Worm (Caenorhabditis elegans) whole organism, L1 larva: ENCODE results near the gene R08F11.1.

ENCODE experiments used
- ama-1 ChIP-seq: fragments of 150-350 bp; optimal IDR thresholded peaks from 2 replicates; lab custom pipeline; 2014
- ceh-90 ChIP-seq: sonication (generic microtip); optimal IDR thresholded peaks from 2 replicates; lab custom pipeline; 2016; ENCODE audit warnings: missing genetic modification characterization, missing compliant biosample characterization
- dsc-1 ChIP-seq: sonication (generic microtip); optimal IDR thresholded peaks from 2 replicates; lab custom pipeline; 2016; ENCODE audit warnings: mild to moderate bottlenecking, missing genetic modification characterization, missing compliant biosample characterization
- hlh-17 ChIP-seq: fragments of 200-800 bp; sonication (Bioruptor generic); optimal IDR thresholded peaks from 2 replicates; lab custom pipeline; 2018; ENCODE audit warnings: missing genetic modification characterization, mild to moderate bottlenecking, missing compliant biosample characterization, moderate library complexity, borderline replicate concordance
- lin-15B ChIP-seq: fragments of 150-350 bp; sonication (generic microtip); optimal IDR thresholded peaks from 3 replicates; lab custom pipeline; 2014; ENCODE audit warnings: missing biosample characterization, missing genetic modification characterization
- nhr-19 ChIP-seq: fragments of 200-800 bp; sonication (Bioruptor generic); conservative IDR thresholded peaks from 2 replicates; pipeline ENCODE4 v1.3.6; 2022; ENCODE audit warnings: missing genetic modification characterization, missing compliant biosample characterization
- pqm-1 ChIP-seq: sonication (generic microtip); optimal IDR thresholded peaks from 3 replicates; lab custom pipeline; 2017; ENCODE audit warnings: missing biosample characterization, missing genetic modification characterization
- skn-1 ChIP-seq: fragments of 150-350 bp; optimal IDR thresholded peaks from 2 replicates; lab custom pipeline; 2014; ENCODE audit warnings: missing biosample characterization, missing genetic modification characterization
- snpc-4 ChIP-seq: fragments of 150-350 bp; optimal IDR thresholded peaks from 2 replicates; lab custom pipeline; 2014; ENCODE audit warnings: missing biosample characterization, missing genetic modification characterization
- tbx-2 ChIP-seq: sonication (generic microtip); optimal IDR thresholded peaks from 2 replicates; lab custom pipeline; 2016; ENCODE audit warnings: missing genetic modification characterization, missing compliant biosample characterization
- ztf-11 ChIP-seq, 2 experiments: sonication (generic microtip); optimal IDR thresholded peaks; 2 replicates each; lab custom pipeline; 2016 to 2017; ENCODE audit warnings: missing genetic modification characterization in 2 of 2, missing biosample characterization in 1 of 2, missing compliant biosample characterization in 1 of 2

DNA sequence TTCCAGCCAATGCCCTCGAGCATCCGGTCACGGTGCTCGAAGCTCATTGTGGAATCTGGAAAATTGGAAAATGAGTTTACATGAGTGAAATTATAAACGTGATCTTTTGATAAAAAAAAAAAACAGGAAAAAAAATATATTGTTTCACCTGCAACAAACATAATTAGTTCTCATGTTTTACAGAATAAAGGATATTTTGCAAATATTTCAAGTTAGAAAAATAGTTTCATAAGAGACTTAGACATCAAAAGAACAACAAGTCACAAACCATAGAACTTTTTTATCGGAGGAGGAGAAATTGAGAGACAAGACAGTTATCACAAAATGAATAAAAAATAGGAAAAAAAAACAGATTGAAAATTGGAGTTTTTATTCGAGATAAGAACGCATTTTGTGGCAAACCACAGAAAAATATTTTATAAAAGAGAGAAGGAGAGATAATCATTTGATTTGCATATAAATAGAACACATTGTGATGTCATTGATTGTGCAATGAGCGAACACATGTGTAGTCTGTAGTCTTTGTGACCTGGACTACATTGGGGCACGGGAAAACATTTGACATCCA lies at the start of gene R08F11.1:
- no peak for TF ChIP-seq lin-15B (tag; lab: Kevin White, UChicago)
- no peak for TF ChIP-seq pqm-1 (tag; lab: Kevin White, UChicago)
- TF ChIP-seq skn-1 (tag; lab: Kevin White, UChicago), result no peak
- TF ChIP-seq ceh-90 (tag; lab: Kevin White, UChicago), result no peak
- TF ChIP-seq hlh-17 (GFP tag; lab: Kevin White, UChicago), result no peak
- TF ChIP-seq ztf-11 (tag; optimal IDR thresholded peaks at IDR 0.05; lab: Kevin White, UChicago), result no peak
- no peak for TF ChIP-seq nhr-19
- TF ChIP-seq ama-1 (lab: Kevin White, UChicago), result no peak
- TF ChIP-seq snpc-4 (tag; lab: Kevin White, UChicago), result no peak
- TF ChIP-seq dsc-1 (tag; lab: Kevin White, UChicago), result no peak
- no peak for TF ChIP-seq tbx-2 (tag; lab: Kevin White, UChicago)
